Fruit fly (Drosophila melanogaster): ENCODE results near the gene CG17819.

DNA sequence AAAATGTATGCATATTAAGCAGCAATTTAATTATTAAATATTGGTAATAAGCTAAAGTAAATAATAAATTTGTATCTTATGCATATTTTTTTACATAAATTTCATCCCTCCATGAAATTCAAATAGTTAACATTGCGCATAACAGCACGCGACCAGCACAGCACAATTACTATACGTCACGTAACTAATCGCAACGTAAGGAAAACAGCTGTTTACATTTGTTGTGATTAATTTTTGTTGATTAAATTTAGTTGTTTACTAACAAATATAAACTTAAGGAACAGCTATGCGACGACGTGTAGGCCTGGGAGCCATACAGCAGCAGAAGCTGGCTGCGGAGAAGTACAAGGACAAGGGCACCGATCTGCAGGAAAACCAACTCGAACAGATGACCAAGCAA lies 20.4 kb downstream of the CG17819 start, which contains the start of gene lsn:
- no peak for TF ChIP-seq psq (optimal IDR thresholded peaks at IDR 0.05)
- TF ChIP-seq Myc (optimal IDR thresholded peaks at IDR 0.05), result no peak
- TF ChIP-seq h (optimal IDR thresholded peaks at IDR 0.05), result no peak
- TF ChIP-seq Sin3A (optimal IDR thresholded peaks at IDR 0.05), result no peak
